Worm (Caenorhabditis elegans) whole organism, L1 larva: Measurements from ENCODE around the gene R02E4.3.

Source experiments
- C16A3.4 ChIP-seq: fragments of 150-350 bp; optimal IDR thresholded peaks from 2 replicates; lab custom pipeline; 2014; ENCODE audit warnings: missing biosample characterization, missing genetic modification characterization
- F16B12.6 ChIP-seq: fragments of 150-350 bp; optimal IDR thresholded peaks from 2 replicates; lab custom pipeline; 2014; ENCODE audit warnings: missing biosample characterization, missing genetic modification characterization
- aly-2 ChIP-seq: fragments of 150-350 bp; optimal IDR thresholded peaks from 2 replicates; lab custom pipeline; 2014; ENCODE audit warnings: missing biosample characterization, missing genetic modification characterization
- ama-1 ChIP-seq: fragments of 150-350 bp; optimal IDR thresholded peaks from 2 replicates; lab custom pipeline; 2014
- blmp-1 ChIP-seq: fragments of 150-350 bp; optimal IDR thresholded peaks from 2 replicates; lab custom pipeline; 2014; ENCODE audit warnings: missing biosample characterization, missing genetic modification characterization
- ceh-8 ChIP-seq: fragments of 200-800 bp; sonication (Bioruptor generic); optimal IDR thresholded peaks from 2 replicates; lab custom pipeline; 2018; ENCODE audit warnings: mild to moderate bottlenecking, missing genetic modification characterization, moderate library complexity, missing compliant biosample characterization
- ceh-82 ChIP-seq, 3 experiments: fragments of 150-350 bp in 1 of 3; sonication (generic microtip) in 2 of 3; optimal IDR thresholded peaks; 2 replicates each; lab custom pipeline; 2014 to 2017; ENCODE audit warnings: missing biosample characterization in 3 of 3, missing genetic modification characterization in 3 of 3
- ceh-90 ChIP-seq: sonication (generic microtip); optimal IDR thresholded peaks from 2 replicates; lab custom pipeline; 2016; ENCODE audit warnings: missing genetic modification characterization, missing compliant biosample characterization
- dsc-1 ChIP-seq: sonication (generic microtip); optimal IDR thresholded peaks from 2 replicates; lab custom pipeline; 2016; ENCODE audit warnings: mild to moderate bottlenecking, missing genetic modification characterization, missing compliant biosample characterization
- efl-3 ChIP-seq: fragments of 200-800 bp; sonication (Bioruptor generic); optimal IDR thresholded peaks from 2 replicates; lab custom pipeline; 2018; ENCODE audit warnings: mild to moderate bottlenecking, missing genetic modification characterization, missing compliant biosample characterization
- egl-27 ChIP-seq, 2 experiments: fragments of 150-350 bp in 1 of 2; sonication (generic microtip); optimal IDR thresholded peaks; 3 replicates each; lab custom pipeline; 2017 to 2018; ENCODE audit warnings: missing biosample characterization in 2 of 2, missing genetic modification characterization in 2 of 2, missing genetic modification reagents in 2 of 2
- elt-3 ChIP-seq, 6 experiments: fragments of 150-350 bp in 1 of 6; sonication (generic microtip); optimal IDR thresholded peaks; 2 replicates each; lab custom pipeline; 2017 to 2018; ENCODE audit warnings: missing biosample characterization in 6 of 6, missing genetic modification characterization in 6 of 6, inconsistent platforms in 1 of 6
- fkh-4 ChIP-seq: sonication (generic microtip); optimal IDR thresholded peaks from 2 replicates; lab custom pipeline; 2016; ENCODE audit warnings: missing compliant biosample characterization, missing genetic modification characterization, borderline replicate concordance
- fkh-8 ChIP-seq: sonication (generic microtip); optimal IDR thresholded peaks from 2 replicates; lab custom pipeline; 2016; ENCODE audit warnings: mild to moderate bottlenecking, missing genetic modification characterization, missing compliant biosample characterization
- fos-1 ChIP-seq: fragments of 150-350 bp; optimal IDR thresholded peaks from 2 replicates; lab custom pipeline; 2014; ENCODE audit warnings: missing biosample characterization, missing genetic modification characterization
- irx-1 ChIP-seq: sonication (generic microtip); optimal IDR thresholded peaks from 2 replicates; lab custom pipeline; 2016; ENCODE audit warnings: missing genetic modification characterization, missing compliant biosample characterization
- lin-14 ChIP-seq: fragments of 200-800 bp; sonication (Bioruptor generic); optimal IDR thresholded peaks from 2 replicates; lab custom pipeline; 2018; ENCODE audit warnings: mild to moderate bottlenecking, missing genetic modification characterization, moderate library complexity, missing compliant biosample characterization
- lin-15B ChIP-seq: fragments of 150-350 bp; sonication (generic microtip); optimal IDR thresholded peaks from 3 replicates; lab custom pipeline; 2014; ENCODE audit warnings: missing biosample characterization, missing genetic modification characterization
- lin-35 ChIP-seq, 2 experiments: fragments of 150-350 bp; optimal IDR thresholded peaks; 2 replicates each; lab custom pipeline; 2014; ENCODE audit warnings: missing biosample characterization in 2 of 2, missing genetic modification characterization in 2 of 2, missing genetic modification reagents in 2 of 2
- lin-39 ChIP-seq: fragments of 150-350 bp; optimal IDR thresholded peaks from 2 replicates; lab custom pipeline; 2014; ENCODE audit warnings: missing biosample characterization, missing genetic modification reagents, missing genetic modification characterization
- lir-3 ChIP-seq: sonication (generic microtip); optimal IDR thresholded peaks from 2 replicates; lab custom pipeline; 2016; ENCODE audit warnings: mild to moderate bottlenecking, missing genetic modification characterization, moderate library complexity, missing compliant biosample characterization; ENCODE audit not compliant: poor library complexity
- lsy-2 ChIP-seq, 2 experiments: fragments of 150-350 bp; optimal IDR thresholded peaks; 2 replicates each; lab custom pipeline; 2014; ENCODE audit warnings: missing biosample characterization in 2 of 2, missing genetic modification characterization in 2 of 2
- mab-9 ChIP-seq: fragments of 200-800 bp; sonication (Bioruptor generic); IDR thresholded peaks from 2 replicates; pipeline ENCODE4 v1.3.6; 2022; ENCODE audit warnings: missing genetic modification reagents, missing genetic modification characterization, missing compliant biosample characterization
- nhr-237 ChIP-seq: fragments of 150-350 bp; optimal IDR thresholded peaks from 2 replicates; lab custom pipeline; 2014; ENCODE audit warnings: missing biosample characterization, missing genetic modification characterization
- nhr-28 ChIP-seq: fragments of 150-350 bp; optimal IDR thresholded peaks from 2 replicates; lab custom pipeline; 2014; ENCODE audit warnings: missing biosample characterization, missing genetic modification characterization
- nhr-76 ChIP-seq: sonication (generic microtip); optimal IDR thresholded peaks from 2 replicates; lab custom pipeline; 2017; ENCODE audit warnings: missing biosample characterization, missing genetic modification characterization
- nhr-84 ChIP-seq: sonication (generic microtip); optimal IDR thresholded peaks from 2 replicates; lab custom pipeline; 2017; ENCODE audit warnings: missing biosample characterization, missing genetic modification characterization
- nhr-85 ChIP-seq: sonication (generic microtip); peaks from one replicate; lab custom pipeline; 2016; ENCODE audit warnings: missing genetic modification characterization, inconsistent platforms, missing compliant biosample characterization
- nhr-90 ChIP-seq: sonication (generic microtip); optimal IDR thresholded peaks from 2 replicates; lab custom pipeline; 2016; ENCODE audit warnings: mild to moderate bottlenecking, missing genetic modification characterization, missing compliant biosample characterization; ENCODE audit not compliant: poor library complexity
- pag-3 ChIP-seq: sonication (generic microtip); optimal IDR thresholded peaks from 2 replicates; lab custom pipeline; 2017; ENCODE audit warnings: missing genetic modification characterization, mild to moderate bottlenecking, missing compliant biosample characterization, antibody characterized with exemption, borderline replicate concordance; ENCODE audit not compliant: insufficient read depth
- pax-3 ChIP-seq: fragments of 200-800 bp; sonication (Bioruptor generic); optimal IDR thresholded peaks from 2 replicates; lab custom pipeline; 2018; ENCODE audit warnings: mild to moderate bottlenecking, missing genetic modification characterization, moderate library complexity, missing compliant biosample characterization
- pqm-1 ChIP-seq: sonication (generic microtip); optimal IDR thresholded peaks from 3 replicates; lab custom pipeline; 2017; ENCODE audit warnings: missing biosample characterization, missing genetic modification characterization
- rnt-1 ChIP-seq: sonication (generic microtip); optimal IDR thresholded peaks from 2 replicates; lab custom pipeline; 2016; ENCODE audit warnings: mild to moderate bottlenecking, missing genetic modification characterization, moderate library complexity, missing compliant biosample characterization
- snpc-4 ChIP-seq: fragments of 150-350 bp; optimal IDR thresholded peaks from 2 replicates; lab custom pipeline; 2014; ENCODE audit warnings: missing biosample characterization, missing genetic modification characterization
- snu-23 ChIP-seq: sonication (generic microtip); optimal IDR thresholded peaks from 2 replicates; lab custom pipeline; 2016; ENCODE audit warnings: missing genetic modification characterization, missing compliant biosample characterization
- sptf-1 ChIP-seq: fragments of 150-350 bp; optimal IDR thresholded peaks from 2 replicates; lab custom pipeline; 2014; ENCODE audit warnings: missing biosample characterization, missing genetic modification characterization
- tbx-2 ChIP-seq: sonication (generic microtip); optimal IDR thresholded peaks from 2 replicates; lab custom pipeline; 2016; ENCODE audit warnings: missing genetic modification characterization, missing compliant biosample characterization
- tlp-1 ChIP-seq: fragments of 150-350 bp; optimal IDR thresholded peaks from 2 replicates; lab custom pipeline; 2014; ENCODE audit warnings: missing biosample characterization, missing genetic modification characterization
- vab-15 ChIP-seq: sonication (generic microtip); optimal IDR thresholded peaks from 2 replicates; lab custom pipeline; 2017; ENCODE audit warnings: missing genotype, mild to moderate bottlenecking, missing genetic modification characterization, missing compliant biosample characterization
- ztf-4 ChIP-seq: fragments of 150-350 bp; optimal IDR thresholded peaks from 2 replicates; lab custom pipeline; 2014; ENCODE audit warnings: missing biosample characterization, missing genetic modification characterization

Gene R02E4.3

ce11 chrX:4109970-4110369 lies 8.0 kb upstream of the R02E4.3 start:
- peak; percentile 51 for TF ChIP-seq blmp-1
- no peak for TF ChIP-seq dsc-1 (tag; lab: Kevin White, UChicago)
- TF ChIP-seq nhr-237 (tag; lab: Kevin White, UChicago): no peak
- TF ChIP-seq ztf-4: no peak
- no peak for TF ChIP-seq pag-3 (tag; lab: Kevin White, UChicago)
- TF ChIP-seq lin-14 (GFP tag; lab: Kevin White, UChicago): peak; percentile 27
- TF ChIP-seq C16A3.4 (tag; lab: Kevin White, UChicago): no peak
- no peak for TF ChIP-seq tlp-1 (tag; lab: Kevin White, UChicago)
- TF ChIP-seq, all 84 proteins: peak for 2

DNA sequence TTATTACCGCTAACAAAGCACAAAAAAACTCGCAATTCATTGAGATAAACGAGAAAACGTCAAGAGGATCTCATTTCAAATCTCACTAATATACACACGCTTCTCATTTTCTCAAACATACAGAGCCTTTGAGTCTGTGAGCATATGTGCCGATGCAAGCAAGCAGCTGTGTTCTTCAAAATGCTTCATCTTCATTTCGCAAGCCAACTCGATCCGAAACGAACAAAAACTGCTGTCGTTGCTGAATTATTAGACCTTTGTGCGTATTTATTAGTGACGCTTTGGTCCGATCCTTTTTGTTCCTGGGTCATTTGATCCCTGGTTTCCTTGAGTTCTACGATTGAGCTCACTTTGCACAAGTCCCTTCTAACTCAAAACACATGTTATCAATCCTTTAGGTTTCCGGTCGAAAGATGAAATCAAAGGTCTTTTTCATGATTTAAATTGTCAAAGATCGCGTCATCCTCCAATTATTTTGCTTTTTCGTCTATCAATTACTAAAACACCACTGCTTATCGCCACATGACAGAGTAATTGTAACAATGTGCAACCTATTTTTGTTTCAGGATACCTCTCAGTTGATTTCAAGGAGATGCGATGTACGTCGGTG lies 5.1 kb upstream of the R02E4.3 start, which contains the start of gene R02E4.2:
R02E4.2 (plus strand) TSS at position 560 of the 610 bp plus-strand sequence.
- TF ChIP-seq fkh-4 (tag; lab: Kevin White, UChicago): peak; percentile 83
- TF ChIP-seq efl-3 (GFP tag; lab: Kevin White, UChicago): no peak
- TF ChIP-seq nhr-85 (tag; lab: Kevin White, UChicago): no peak
- TF ChIP-seq dsc-1 (tag; lab: Kevin White, UChicago): peak; percentile 97
- TF ChIP-seq, all 84 proteins: peak for 2

ce11 chrX:4104435-4104834 lies 2.5 kb upstream of the R02E4.3 start, which contains the start of gene R02E4.1:
Gene R02E4.1 (minus strand): TSS chrX:4104535.
- TF ChIP-seq lin-39 (tag; lab: Kevin White, UChicago): no peak
- TF ChIP-seq sptf-1 (tag; lab: Kevin White, UChicago): no peak
- TF ChIP-seq rnt-1 (tag; lab: Kevin White, UChicago): no peak
- TF ChIP-seq lsy-2 (tag; optimal IDR thresholded peaks at IDR 0.05; lab: Kevin White, UChicago): no peak
- TF ChIP-seq ama-1 (lab: Kevin White, UChicago): no peak
- no peak for TF ChIP-seq aly-2 (tag; lab: Kevin White, UChicago)
- TF ChIP-seq ceh-82 (tag; optimal IDR thresholded peaks at IDR 0.05; lab: Kevin White, UChicago): no peak
- no peak for TF ChIP-seq lin-35 (GFP tag; optimal IDR thresholded peaks at IDR 0.05; lab: Kevin White, UChicago)
- TF ChIP-seq vab-15 (tag; lab: Kevin White, UChicago): no peak
- TF ChIP-seq pqm-1 (tag; lab: Kevin White, UChicago): no peak
- no peak for TF ChIP-seq F16B12.6
- TF ChIP-seq elt-3 (tag; optimal IDR thresholded peaks at IDR 0.05; lab: Kevin White, UChicago): no peak
- TF ChIP-seq nhr-85 (tag; lab: Kevin White, UChicago): no peak
- TF ChIP-seq ceh-8 (GFP tag; lab: Kevin White, UChicago): no peak
- no peak for TF ChIP-seq tbx-2 (tag; lab: Kevin White, UChicago)
- TF ChIP-seq nhr-76 (tag; lab: Kevin White, UChicago): no peak
- TF ChIP-seq lin-15B (tag; lab: Kevin White, UChicago): no peak

DNA sequence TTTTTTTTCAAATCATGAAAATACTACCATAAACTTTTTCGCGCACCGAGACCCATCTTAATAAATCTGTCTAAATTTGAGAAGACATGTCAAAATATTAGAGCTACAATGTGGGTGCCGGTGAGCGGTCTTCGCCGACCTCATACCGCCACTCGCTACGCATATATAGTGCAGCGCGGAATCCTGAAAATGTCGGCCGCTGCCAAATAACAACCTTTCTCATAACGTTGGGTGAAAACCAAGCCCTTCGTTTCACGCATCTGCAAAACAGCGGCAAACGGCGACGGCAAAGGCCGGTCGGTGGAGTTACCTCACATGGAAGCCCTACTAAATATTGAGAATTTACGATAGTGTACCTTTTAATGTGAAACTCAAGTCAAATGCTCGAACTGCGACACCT lies 1.1 kb upstream of the R02E4.3 start:
- TF ChIP-seq nhr-85 (tag; lab: Kevin White, UChicago) (peak; percentile 16), nhr-28 (tag; lab: Kevin White, UChicago) (no peak), snpc-4 (tag; lab: Kevin White, UChicago) (peak; percentile 88)

- no peak for TF ChIP-seq fos-1 (tag; lab: Kevin White, UChicago)
- TF ChIP-seq irx-1: no peak
- no peak for TF ChIP-seq nhr-84
- TF ChIP-seq, all 84 proteins: peak for 0
Measured at ce11 chrX:4101213-4101612, 712 bp downstream of the R02E4.3 start.

- TF ChIP-seq C16A3.4 (tag; lab: Kevin White, UChicago) (no peak), lir-3 (tag; lab: Kevin White, UChicago) (no peak), rnt-1 (tag; lab: Kevin White, UChicago) (no peak), ceh-90 (no peak), pax-3 (tag; lab: Kevin White, UChicago) (no peak), snu-23 (GFP tag; lab: Kevin White, UChicago) (no peak), ceh-8 (GFP tag; lab: Kevin White, UChicago) (no peak), fkh-8 (tag; lab: Kevin White, UChicago) (no peak), lsy-2 (tag; optimal IDR thresholded peaks at IDR 0.05; lab: Kevin White, UChicago) (no peak), nhr-90 (tag; lab: Kevin White, UChicago) (no peak), egl-27 (tag; optimal IDR thresholded peaks at IDR 0.05; lab: Kevin White, UChicago) (no peak), mab-9 (GFP tag; lab: Robert Waterston, UW) (no peak), vab-15 (tag; lab: Kevin White, UChicago) (no peak), F16B12.6 (no peak)
Measured at ce11 chrX:4100473-4100872, 1.5 kb downstream of the R02E4.3 start, which contains the start of gene clh-4. Gene clh-4 (minus strand): TSS chrX:4100573.
